Fruit fly (Drosophila melanogaster): ENCODE data around the gene gro.

DNA sequence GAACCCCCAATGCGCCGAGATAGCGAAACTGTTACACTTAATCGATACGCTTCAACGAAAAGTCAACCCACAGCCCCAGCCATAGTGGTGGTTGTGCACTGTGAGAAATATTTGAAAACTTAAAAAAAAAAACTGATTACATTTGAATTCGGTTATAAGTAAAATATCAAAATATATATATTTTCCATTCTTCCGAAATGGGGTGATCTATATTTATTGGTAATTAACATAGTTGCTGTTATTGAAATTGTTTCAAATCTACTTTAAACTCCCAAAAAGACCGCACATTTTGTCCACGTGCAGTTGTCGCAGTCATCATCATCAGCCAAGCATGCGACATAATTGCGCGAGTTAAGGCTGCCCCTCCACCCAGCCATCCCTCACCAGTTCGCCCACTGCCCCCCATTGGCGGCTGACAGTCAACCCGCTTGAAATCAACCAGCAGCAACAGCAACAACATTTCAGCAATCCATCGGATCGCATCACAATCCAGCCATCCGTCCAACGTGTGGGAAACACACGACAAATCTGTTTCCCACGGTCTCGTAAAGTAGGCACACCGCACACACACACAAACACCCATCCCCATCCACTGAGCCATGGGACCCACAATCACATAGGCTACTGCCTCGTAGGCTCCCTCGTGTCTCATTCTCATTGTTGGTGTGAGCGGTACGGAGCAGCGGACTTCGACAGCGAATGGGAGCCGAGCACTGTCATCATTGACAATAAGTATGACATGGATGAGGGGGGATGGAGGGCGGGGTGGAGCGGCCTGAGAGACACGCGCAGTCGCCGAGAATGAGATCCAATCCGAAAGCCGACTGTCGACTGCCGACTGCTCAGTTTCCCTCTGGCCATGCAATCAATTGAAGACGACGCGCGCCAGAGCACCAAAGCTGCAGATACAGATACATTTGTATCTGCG lies 21.0 kb upstream of the gro start:
- TF ChIP-seq ttk (optimal IDR thresholded peaks at IDR 0.05) (no peak), insv (optimal IDR thresholded peaks at IDR 0.05) (no peak)

Measured in Kc167 (cell line).